Worm (Caenorhabditis elegans) whole organism, L3 larva: ENCODE measurements around the gene sel-15.
A peak's percentile ranks its signal among the peaks of the same experiment; 100 is the strongest.

Experiments
- ZK546.5 ChIP-seq: sonication (generic microtip); optimal IDR thresholded peaks from 2 replicates; lab custom pipeline; 2017; ENCODE audit warnings: missing biosample characterization, missing genetic modification characterization
- aly-2 ChIP-seq: fragments of 150-350 bp; optimal IDR thresholded peaks from 2 replicates; lab custom pipeline; 2014; ENCODE audit warnings: missing biosample characterization, missing genetic modification characterization
- ama-1 ChIP-seq: fragments of 150-350 bp; optimal IDR thresholded peaks from 2 replicates; lab custom pipeline; 2018
- ceh-16 ChIP-seq: sonication (generic microtip); optimal IDR thresholded peaks from 2 replicates; lab custom pipeline; 2017; ENCODE audit warnings: missing biosample characterization, missing genetic modification characterization
- ceh-28 ChIP-seq: fragments of 150-350 bp; optimal IDR thresholded peaks from 2 replicates; lab custom pipeline; 2014; ENCODE audit warnings: missing biosample characterization, missing genetic modification reagents, missing genetic modification characterization
- ceh-82 ChIP-seq: fragments of 150-350 bp; optimal IDR thresholded peaks from 2 replicates; lab custom pipeline; 2014; ENCODE audit warnings: missing biosample characterization, missing genetic modification characterization
- ceh-9 ChIP-seq: sonication (generic microtip); optimal IDR thresholded peaks from 2 replicates; lab custom pipeline; 2018; ENCODE audit warnings: missing biosample characterization, missing genetic modification characterization
- daf-12 ChIP-seq: fragments of 150-350 bp; optimal IDR thresholded peaks from 2 replicates; lab custom pipeline; 2014; ENCODE audit warnings: missing biosample characterization, missing genetic modification reagents, missing genetic modification characterization
- egl-27 ChIP-seq: sonication (generic microtip); optimal IDR thresholded peaks from 4 replicates; lab custom pipeline; 2017; ENCODE audit warnings: missing biosample characterization, missing genetic modification reagents, missing genetic modification characterization
- egl-5 ChIP-seq: fragments of 150-350 bp; optimal IDR thresholded peaks from 2 replicates; lab custom pipeline; 2017; ENCODE audit warnings: missing biosample characterization, missing genetic modification reagents, missing genetic modification characterization, inconsistent platforms
- elt-1 ChIP-seq: fragments of 150-350 bp; optimal IDR thresholded peaks from 2 replicates; lab custom pipeline; 2014; ENCODE audit warnings: missing biosample characterization, missing genetic modification characterization
- elt-3 ChIP-seq, 3 experiments: fragments of 150-350 bp in 1 of 3; sonication (generic microtip) in 2 of 3; optimal IDR thresholded peaks; 2 replicates in 2 of 3; 4 replicates in 1 of 3; lab custom pipeline; 2014 to 2017; ENCODE audit warnings: missing biosample characterization in 3 of 3, missing genetic modification characterization in 3 of 3
- eor-1 ChIP-seq, 2 experiments: fragments of 150-350 bp; optimal IDR thresholded peaks; 2 replicates each; lab custom pipeline; 2014 to 2018; ENCODE audit warnings: missing biosample characterization in 2 of 2, missing genetic modification characterization in 2 of 2
- fkh-2 ChIP-seq: fragments of 150-350 bp; optimal IDR thresholded peaks from 2 replicates; lab custom pipeline; 2014; ENCODE audit warnings: missing biosample characterization, missing genetic modification reagents, missing genetic modification characterization
- fos-1 ChIP-seq: fragments of 150-350 bp; optimal IDR thresholded peaks from 2 replicates; lab custom pipeline; 2014; ENCODE audit warnings: missing biosample characterization, missing genetic modification characterization
- hmg-11 ChIP-seq: sonication (generic microtip); optimal IDR thresholded peaks from 2 replicates; lab custom pipeline; 2016; ENCODE audit warnings: missing genetic modification characterization, missing compliant biosample characterization
- jun-1 ChIP-seq: fragments of 150-350 bp; optimal IDR thresholded peaks from 2 replicates; lab custom pipeline; 2014; ENCODE audit warnings: missing biosample characterization, missing genetic modification reagents, missing genetic modification characterization
- lin-15B ChIP-seq: fragments of 150-350 bp; optimal IDR thresholded peaks from 2 replicates; lab custom pipeline; 2014; ENCODE audit warnings: missing biosample characterization, missing genetic modification characterization
- lin-39 ChIP-seq: fragments of 150-350 bp; optimal IDR thresholded peaks from 2 replicates; lab custom pipeline; 2018; ENCODE audit warnings: missing biosample characterization, missing genetic modification reagents, missing genetic modification characterization
- lsy-12 ChIP-seq: sonication (generic microtip); optimal IDR thresholded peaks from 2 replicates; lab custom pipeline; 2016; ENCODE audit warnings: mild to moderate bottlenecking, missing genetic modification characterization, missing compliant biosample characterization
- mdl-1 ChIP-seq: fragments of 150-350 bp; optimal IDR thresholded peaks from 2 replicates; lab custom pipeline; 2014; ENCODE audit warnings: missing biosample characterization, missing genetic modification characterization
- mml-1 ChIP-seq: fragments of 150-350 bp; sonication (generic microtip); optimal IDR thresholded peaks from 3 replicates; lab custom pipeline; 2014; ENCODE audit warnings: missing biosample characterization, missing genetic modification characterization
- nfya-1 ChIP-seq: sonication (generic microtip); optimal IDR thresholded peaks from 2 replicates; lab custom pipeline; 2017; ENCODE audit warnings: missing genetic modification characterization, mild to moderate bottlenecking, missing compliant biosample characterization, antibody characterized with exemption, moderate library complexity; ENCODE audit not compliant: insufficient read depth
- nhr-12 ChIP-seq: fragments of 150-350 bp; optimal IDR thresholded peaks from 2 replicates; lab custom pipeline; 2014; ENCODE audit warnings: missing biosample characterization, missing genetic modification characterization
- nhr-23 ChIP-seq: fragments of 150-350 bp; optimal IDR thresholded peaks from 2 replicates; lab custom pipeline; 2014; ENCODE audit warnings: missing biosample characterization, missing genetic modification reagents, missing genetic modification characterization
- nhr-237 ChIP-seq: fragments of 150-350 bp; optimal IDR thresholded peaks from 2 replicates; lab custom pipeline; 2014; ENCODE audit warnings: missing biosample characterization, missing genetic modification characterization
- nhr-43 ChIP-seq: sonication (generic microtip); optimal IDR thresholded peaks from 2 replicates; lab custom pipeline; 2016; ENCODE audit warnings: mild to moderate bottlenecking, missing genetic modification characterization, missing compliant biosample characterization; ENCODE audit not compliant: poor library complexity, severe bottlenecking
- nhr-76 ChIP-seq: fragments of 150-350 bp; sonication (generic microtip); optimal IDR thresholded peaks from 5 replicates; lab custom pipeline; 2014; ENCODE audit warnings: missing biosample characterization, missing genetic modification characterization
- nhr-77 ChIP-seq: fragments of 150-350 bp; optimal IDR thresholded peaks from 2 replicates; lab custom pipeline; 2014; ENCODE audit warnings: missing biosample characterization, missing genetic modification characterization
- pha-4 ChIP-seq: fragments of 150-350 bp; optimal IDR thresholded peaks from 2 replicates; lab custom pipeline; 2014; ENCODE audit warnings: missing biosample characterization, missing genetic modification reagents, missing genetic modification characterization
- pqm-1 ChIP-seq: fragments of 150-350 bp; optimal IDR thresholded peaks from 2 replicates; lab custom pipeline; 2017; ENCODE audit warnings: missing biosample characterization, missing genetic modification characterization, inconsistent platforms
- tbx-2 ChIP-seq: sonication (generic microtip); optimal IDR thresholded peaks from 2 replicates; lab custom pipeline; 2016; ENCODE audit warnings: mild to moderate bottlenecking, missing genetic modification characterization, missing compliant biosample characterization
- unc-39 ChIP-seq: sonication (generic microtip); optimal IDR thresholded peaks from 4 replicates; lab custom pipeline; 2017; ENCODE audit warnings: missing biosample characterization, missing genetic modification characterization
- unc-62 ChIP-seq: fragments of 150-350 bp; sonication (generic microtip); optimal IDR thresholded peaks from 4 replicates; lab custom pipeline; 2014; ENCODE audit warnings: missing biosample characterization, missing genetic modification reagents, missing genetic modification characterization
- zag-1 ChIP-seq: fragments of 150-350 bp; optimal IDR thresholded peaks from 2 replicates; lab custom pipeline; 2014; ENCODE audit warnings: missing biosample characterization, missing genetic modification characterization
- ztf-11 ChIP-seq: fragments of 150-350 bp; optimal IDR thresholded peaks from 2 replicates; lab custom pipeline; 2014; ENCODE audit warnings: missing biosample characterization, missing genetic modification characterization
- ztf-4 ChIP-seq: fragments of 150-350 bp; optimal IDR thresholded peaks from 2 replicates; lab custom pipeline; 2014; ENCODE audit warnings: missing biosample characterization, missing genetic modification characterization

Gene sel-15

ce11 chrIII:696372-696771, at the start of gene sel-15:
Gene sel-15, minus strand, starts transcription at chrIII:696472.
- no peak for TF ChIP-seq pqm-1 (tag; lab: Kevin White, UChicago)
- TF ChIP-seq fos-1, result no peak
- TF ChIP-seq elt-1, result no peak
- TF ChIP-seq jun-1 (tag; lab: Kevin White, UChicago), result no peak
- no peak for TF ChIP-seq ama-1 (lab: Kevin White, UChicago)
- TF ChIP-seq lin-39 (tag; lab: Kevin White, UChicago), result no peak
- no peak for TF ChIP-seq lin-15B (tag; lab: Kevin White, UChicago)
- TF ChIP-seq unc-62, result no peak
- TF ChIP-seq fkh-2 (tag; lab: Kevin White, UChicago), result no peak
- TF ChIP-seq ztf-4, result no peak
- no peak for TF ChIP-seq mml-1 (tag; lab: Kevin White, UChicago)
- TF ChIP-seq egl-5 (tag; lab: Kevin White, UChicago), result no peak

ce11 chrIII:744459-744858, 48.2 kb upstream of the sel-15 start:
- no peak for TF ChIP-seq unc-39 (tag; lab: Kevin White, UChicago)
- TF ChIP-seq egl-27 (tag; lab: Kevin White, UChicago), result no peak
- TF ChIP-seq lin-15B (tag; lab: Kevin White, UChicago), result no peak
- TF ChIP-seq fkh-2 (tag; lab: Kevin White, UChicago), result no peak
- no peak for TF ChIP-seq mdl-1 (tag; lab: Kevin White, UChicago)
- TF ChIP-seq nfya-1 (tag; lab: Kevin White, UChicago), result no peak
- no peak for TF ChIP-seq nhr-76 (tag; lab: Kevin White, UChicago)
- no peak for TF ChIP-seq elt-3 (tag; optimal IDR thresholded peaks at IDR 0.05; lab: Kevin White, UChicago)
- TF ChIP-seq eor-1 (tag; optimal IDR thresholded peaks at IDR 0.05; lab: Kevin White, UChicago), result no peak

- TF ChIP-seq ZK546.5 (tag; lab: Kevin White, UChicago) (no peak), pqm-1 (tag; lab: Kevin White, UChicago) (no peak), pha-4 (tag; lab: Kevin White, UChicago) (peak; percentile 63), aly-2 (tag; lab: Kevin White, UChicago) (no peak)
Measured at ce11 chrIII:740382-740781, 44.1 kb upstream of the sel-15 start, which contains the start of gene idpp-1. Gene idpp-1, plus strand, starts transcription at chrIII:740682.

- no peak for TF ChIP-seq egl-27 (tag; lab: Kevin White, UChicago)
- no peak for TF ChIP-seq fkh-2 (tag; lab: Kevin White, UChicago)
- TF ChIP-seq fos-1, result no peak
- no peak for TF ChIP-seq zag-1 (tag; lab: Kevin White, UChicago)
- TF ChIP-seq nhr-77 (tag; lab: Kevin White, UChicago), result no peak
- TF ChIP-seq unc-39 (tag; lab: Kevin White, UChicago), result no peak
- no peak for TF ChIP-seq mdl-1 (tag; lab: Kevin White, UChicago)
- TF ChIP-seq ZK546.5 (tag; lab: Kevin White, UChicago), result no peak
- TF ChIP-seq nhr-76 (tag; lab: Kevin White, UChicago), result no peak
- TF ChIP-seq pha-4 (tag; lab: Kevin White, UChicago), result no peak
- no peak for TF ChIP-seq tbx-2 (tag; lab: Kevin White, UChicago)
- TF ChIP-seq lsy-12 (tag; lab: Kevin White, UChicago), result no peak
- TF ChIP-seq nhr-12 (tag; lab: Kevin White, UChicago), result no peak
- TF ChIP-seq ceh-16 (tag; lab: Kevin White, UChicago), result no peak
- no peak for TF ChIP-seq lin-39 (tag; lab: Kevin White, UChicago)
- no peak for TF ChIP-seq nhr-23
- TF ChIP-seq ceh-9 (tag; lab: Kevin White, UChicago), result no peak
- TF ChIP-seq, all 47 proteins: peak for 0
Measured at ce11 chrIII:728694-729093, 32.4 kb upstream of the sel-15 start.

- TF ChIP-seq mml-1 (tag; lab: Kevin White, UChicago) (no peak), lsy-12 (tag; lab: Kevin White, UChicago) (no peak), ZK546.5 (tag; lab: Kevin White, UChicago) (no peak), daf-12 (no peak), ztf-4 (no peak), eor-1 (tag; optimal IDR thresholded peaks at IDR 0.05; lab: Kevin White, UChicago) (no peak), ztf-11 (no peak), ceh-82 (tag; lab: Kevin White, UChicago) (no peak), jun-1 (tag; lab: Kevin White, UChicago) (no peak), ceh-16 (tag; lab: Kevin White, UChicago) (no peak), fkh-2 (tag; lab: Kevin White, UChicago) (no peak), hmg-11 (tag; lab: Kevin White, UChicago) (no peak), lin-15B (tag; lab: Kevin White, UChicago) (no peak), elt-1 (no peak), nhr-43 (tag; lab: Kevin White, UChicago) (no peak), nhr-76 (tag; lab: Kevin White, UChicago) (no peak), ceh-28 (tag; lab: Kevin White, UChicago) (no peak), nhr-237 (tag; lab: Kevin White, UChicago) (no peak), pha-4 (tag; lab: Kevin White, UChicago) (no peak)
Measured at ce11 chrIII:728074-728473, 31.8 kb upstream of the sel-15 start.
